Worm (Caenorhabditis elegans): Measurements from ENCODE around the gene C08F8.2.

ce11 chrIV:11110995-11111619 is 39.7 kb upstream of the C08F8.2 start, which contains the start of gene rps-5:
- TF ChIP-seq fos-1 (tag; optimal IDR thresholded peaks at IDR 0.05) (no peak), pqm-1 (tag; optimal IDR thresholded peaks at IDR 0.05) (peak; percentile 23), lin-15B (tag; optimal IDR thresholded peaks at IDR 0.05) (peak; percentile 67), ama-1 (optimal IDR thresholded peaks at IDR 0.05) (no peak), jun-1 (tag; optimal IDR thresholded peaks at IDR 0.05) (no peak), ceh-28 (tag; optimal IDR thresholded peaks at IDR 0.05) (peak; percentile 23), elt-1 (tag; optimal IDR thresholded peaks at IDR 0.05) (no peak), sea-2 (GFP tag; optimal IDR thresholded peaks at IDR 0.05) (no peak), nfya-1 (tag; optimal IDR thresholded peaks at IDR 0.05; ENCODE audit: insufficient read depth) (peak; percentile 91), aly-2 (tag; optimal IDR thresholded peaks at IDR 0.05) (no peak), nhr-11 (tag; optimal IDR thresholded peaks at IDR 0.05) (no peak), unc-39 (tag; optimal IDR thresholded peaks at IDR 0.05) (no peak), nhr-28 (tag; optimal IDR thresholded peaks at IDR 0.05) (no peak), mdl-1 (tag; optimal IDR thresholded peaks at IDR 0.05) (no peak)
